Fruit fly (Drosophila melanogaster) whole organism, embryonic: ENCODE results near the gene scramb1.

Experiments used
- CG31441 ChIP-seq: fragments of 200-800 bp; sonication (Bioruptor generic); IDR thresholded peaks from 2 replicates; pipeline ENCODE4 v1.3.6; 2022; ENCODE audit warnings: missing biosample characterization, missing genetic modification characterization
- CG7745 ChIP-seq: fragments of 200-800 bp; sonication (Bioruptor generic); optimal IDR thresholded peaks from 2 replicates; lab custom pipeline; 2018; ENCODE audit warnings: missing biosample characterization, mild to moderate bottlenecking, missing genetic modification characterization, moderate library complexity
- insv ChIP-seq, 2 experiments: fragments of 200-800 bp; sonication (Bioruptor generic); optimal IDR thresholded peaks; 3 replicates each; lab custom pipeline; 2016 to 2018; ENCODE audit warnings: missing biosample characterization in 2 of 2, missing genetic modification characterization in 2 of 2
- tup ChIP-seq: fragments of 200-800 bp; sonication (Bioruptor generic); optimal IDR thresholded peaks from 2 replicates; lab custom pipeline; 2016; ENCODE audit warnings: missing biosample characterization, mild to moderate bottlenecking, missing genetic modification characterization, moderate library complexity

DNA sequence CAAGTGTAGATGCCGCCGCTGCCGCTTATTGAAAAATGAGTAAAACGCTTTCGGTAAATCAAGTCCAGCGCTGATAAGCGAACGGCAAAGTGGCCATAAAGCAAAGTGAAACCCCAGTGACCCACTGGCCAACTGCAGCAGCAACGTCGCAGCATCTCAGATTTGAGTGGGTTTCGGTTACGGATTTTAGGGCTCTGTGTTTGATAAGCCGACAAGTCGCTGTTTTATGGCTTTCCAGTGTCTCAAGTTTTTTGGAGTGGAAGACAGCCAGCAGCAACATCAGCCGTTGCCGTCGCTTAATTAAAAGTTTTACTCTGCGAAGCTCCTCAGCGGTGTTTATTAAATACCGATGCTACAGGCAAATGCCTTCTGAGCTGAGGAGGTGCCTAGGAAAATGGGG, 27.7 kb downstream of the scramb1 start:
- no peak for TF ChIP-seq tup
- no peak for TF ChIP-seq CG31441
- no peak for TF ChIP-seq insv (GFP tag; optimal IDR thresholded peaks at IDR 0.05; lab: Kevin White, UChicago)
- no peak for TF ChIP-seq CG7745 (tag; lab: Kevin White, UChicago)
